Worm (Caenorhabditis elegans) whole organism, young adult: ENCODE data around the gene T12E12.6.

Experiments
- D2030.7 ChIP-seq: fragments of 200-800 bp; sonication (Bioruptor generic); IDR thresholded peaks from 2 replicates; pipeline ENCODE4 v1.3.6; 2022; ENCODE audit warnings: missing genetic modification reagents, missing genetic modification characterization, missing compliant biosample characterization
- F49E8.2 ChIP-seq: sonication (generic microtip); optimal IDR thresholded peaks from 3 replicates; lab custom pipeline; 2017; ENCODE audit warnings: missing genetic modification characterization, mild to moderate bottlenecking, missing compliant biosample characterization, antibody characterized with exemption, moderate library complexity; ENCODE audit not compliant: insufficient read depth
- egl-18 ChIP-seq: fragments of 200-800 bp; sonication (Bioruptor generic); IDR thresholded peaks from 2 replicates; pipeline ENCODE4 v1.3.6; 2022; ENCODE audit warnings: missing genetic modification reagents, missing genetic modification characterization, missing compliant biosample characterization
- repo-1 ChIP-seq: sonication (generic microtip); optimal IDR thresholded peaks from 2 replicates; lab custom pipeline; 2017; ENCODE audit warnings: mild to moderate bottlenecking, missing genetic modification characterization, missing compliant biosample characterization
- unc-130 ChIP-seq: sonication (generic microtip); optimal IDR thresholded peaks from 2 replicates; lab custom pipeline; 2016; ENCODE audit warnings: missing genetic modification reagents, missing genetic modification characterization, missing compliant biosample characterization

- TF ChIP-seq F49E8.2 (tag; lab: Kevin White, UChicago) (no peak), D2030.7 (no peak), unc-130 (GFP tag; lab: Kevin White, UChicago) (no peak), repo-1 (tag; lab: Kevin White, UChicago) (no peak), egl-18 (GFP tag; lab: Robert Waterston, UW) (no peak)
These were observed 47.1 kb downstream of the T12E12.6 start for ce11 chrIV:5526711-5527383.
